Fruit fly (Drosophila melanogaster) whole organism, embryonic: ENCODE results near the gene HHEX.

Source experiments
- Antp ChIP-seq: fragments of 200-800 bp; sonication (Bioruptor generic); optimal IDR thresholded peaks from 3 replicates; lab custom pipeline; 2016; ENCODE audit warnings: missing biosample characterization, missing genetic modification characterization
- CG11560 ChIP-seq: fragments of 200-800 bp; sonication (Bioruptor generic); IDR thresholded peaks from 3 replicates; pipeline ENCODE4 v1.3.6; 2022; ENCODE audit warnings: missing biosample characterization, missing genetic modification characterization
- CG12155 ChIP-seq: fragments of 200-800 bp; sonication (Bioruptor generic); optimal IDR thresholded peaks from 3 replicates; lab custom pipeline; 2016; ENCODE audit warnings: missing biosample characterization, missing genetic modification characterization
- CG12219 ChIP-seq: fragments of 200-800 bp; sonication (Bioruptor generic); optimal IDR thresholded peaks from 3 replicates; lab custom pipeline; 2018; ENCODE audit warnings: missing biosample characterization, mild to moderate bottlenecking, missing genetic modification characterization
- CG15514 ChIP-seq: fragments of 200-800 bp; sonication (Bioruptor generic); optimal IDR thresholded peaks from 3 replicates; lab custom pipeline; 2017; ENCODE audit warnings: missing biosample characterization, missing genetic modification characterization, mild to moderate bottlenecking, moderate library complexity, missing genetic modification reagents
- CG17328 ChIP-seq: fragments of 200-800 bp; sonication (Bioruptor generic); IDR thresholded peaks from 2 replicates; pipeline ENCODE4 v1.3.6; 2022; ENCODE audit warnings: missing biosample characterization, missing genetic modification characterization
- CG18619 ChIP-seq: fragments of 200-800 bp; sonication (Bioruptor generic); optimal IDR thresholded peaks from 3 replicates; lab custom pipeline; 2017; ENCODE audit warnings: missing biosample characterization, mild to moderate bottlenecking, missing genetic modification characterization
- CG3065 ChIP-seq: fragments of 200-800 bp; sonication (Bioruptor generic); optimal IDR thresholded peaks from 2 replicates; lab custom pipeline; 2016; ENCODE audit warnings: missing biosample characterization, missing genetic modification characterization
- CG4328 ChIP-seq: fragments of 200-800 bp; sonication (Bioruptor generic); optimal IDR thresholded peaks from 3 replicates; lab custom pipeline; 2017; ENCODE audit warnings: missing biosample characterization, missing genetic modification reagents, missing genetic modification characterization
- CG4854 ChIP-seq: fragments of 200-800 bp; sonication (Bioruptor generic); optimal IDR thresholded peaks from 2 replicates; lab custom pipeline; 2016; ENCODE audit warnings: missing biosample characterization, missing genetic modification characterization, inconsistent platforms
- CG7745 ChIP-seq: fragments of 200-800 bp; sonication (Bioruptor generic); optimal IDR thresholded peaks from 2 replicates; lab custom pipeline; 2018; ENCODE audit warnings: missing biosample characterization, mild to moderate bottlenecking, missing genetic modification characterization, moderate library complexity
- CG9727 ChIP-seq: fragments of 200-800 bp; sonication (Bioruptor generic); optimal IDR thresholded peaks from 3 replicates; lab custom pipeline; 2017; ENCODE audit warnings: missing biosample characterization, mild to moderate bottlenecking, missing genetic modification characterization
- CG9817 ChIP-seq: fragments of 200-800 bp; sonication (Bioruptor generic); optimal IDR thresholded peaks from 2 replicates; lab custom pipeline; 2018; ENCODE audit warnings: missing biosample characterization, mild to moderate bottlenecking, missing genetic modification characterization, moderate library complexity
- E2f1 ChIP-seq: fragments of 200-800 bp; sonication (Bioruptor generic); IDR thresholded peaks from 2 replicates; pipeline ENCODE4 v1.3.6; 2022; ENCODE audit warnings: missing biosample characterization, missing genetic modification characterization
- E2f2 ChIP-seq: fragments of 200-800 bp; sonication (Bioruptor generic); IDR thresholded peaks from 2 replicates; pipeline ENCODE4 v1.3.6; 2022; ENCODE audit warnings: missing biosample characterization, missing genetic modification characterization
- Elba2 ChIP-seq: fragments of 200-800 bp; sonication (Bioruptor generic); optimal IDR thresholded peaks from 3 replicates; lab custom pipeline; 2016; ENCODE audit warnings: missing biosample characterization, missing genetic modification characterization
- Ets65A ChIP-seq: fragments of 200-800 bp; sonication (Bioruptor generic); peaks from one replicate; lab custom pipeline; 2016; ENCODE audit warnings: missing biosample characterization, missing genetic modification characterization
- GATAe ChIP-seq: fragments of 200-800 bp; sonication (Bioruptor generic); conservative IDR thresholded peaks from 2 replicates; pipeline ENCODE4 v1.3.6; 2022; ENCODE audit warnings: missing biosample characterization, missing genetic modification characterization
- HLH54F ChIP-seq: fragments of 200-800 bp; sonication (Bioruptor generic); optimal IDR thresholded peaks from 3 replicates; lab custom pipeline; 2016; ENCODE audit warnings: missing biosample characterization, missing genetic modification characterization
- HLHmδ ChIP-seq: fragments of 200-800 bp; sonication (Bioruptor generic); optimal IDR thresholded peaks from 2 replicates; lab custom pipeline; 2018; ENCODE audit warnings: missing biosample characterization, mild to moderate bottlenecking, missing genetic modification characterization, moderate library complexity
- Hey ChIP-seq: fragments of 200-800 bp; sonication (Bioruptor generic); optimal IDR thresholded peaks from 3 replicates; lab custom pipeline; 2018; ENCODE audit warnings: missing biosample characterization, mild to moderate bottlenecking, missing genetic modification characterization
- Hmr ChIP-seq: fragments of 200-800 bp; sonication (Bioruptor generic); optimal IDR thresholded peaks from 3 replicates; lab custom pipeline; 2017; ENCODE audit warnings: mild to moderate bottlenecking, missing biosample characterization, missing genetic modification reagents, missing genetic modification characterization
- Hr51 ChIP-seq, 2 experiments: fragments of 200-800 bp; sonication (Bioruptor generic); optimal IDR thresholded peaks; 2 replicates in 1 of 2; 3 replicates in 1 of 2; lab custom pipeline; 2016 to 2018; ENCODE audit warnings: missing biosample characterization in 2 of 2, missing genetic modification characterization in 2 of 2, mild to moderate bottlenecking in 1 of 2, moderate library complexity in 1 of 2
- NC2α ChIP-seq: fragments of 200-800 bp; sonication (Bioruptor generic); optimal IDR thresholded peaks from 2 replicates; lab custom pipeline; 2016; ENCODE audit warnings: missing biosample characterization, missing genetic modification characterization
- PHDP ChIP-seq: fragments of 200-800 bp; sonication (Bioruptor generic); optimal IDR thresholded peaks from 3 replicates; lab custom pipeline; 2018; ENCODE audit warnings: missing biosample characterization, mild to moderate bottlenecking, missing genetic modification characterization, moderate library complexity
- Tbp ChIP-seq: fragments of >200 bp; optimal IDR thresholded peaks from 2 replicates; lab custom pipeline; 2018; ENCODE audit warnings: missing biosample characterization, missing genetic modification characterization
- abd-A ChIP-seq: fragments of 200-800 bp; sonication (Bioruptor generic); optimal IDR thresholded peaks from 3 replicates; lab custom pipeline; 2019; ENCODE audit warnings: missing biosample characterization, mild to moderate bottlenecking, missing genetic modification characterization, moderate library complexity
- cato ChIP-seq: fragments of 200-800 bp; sonication (Bioruptor generic); optimal IDR thresholded peaks from 2 replicates; lab custom pipeline; 2016; ENCODE audit warnings: missing biosample characterization, missing genetic modification characterization, borderline replicate concordance
- crp ChIP-seq, 2 experiments: fragments of 200-800 bp; sonication (Bioruptor generic); optimal IDR thresholded peaks; 2 replicates in 1 of 2; 3 replicates in 1 of 2; lab custom pipeline; 2017; ENCODE audit warnings: missing biosample characterization in 2 of 2, missing genetic modification characterization in 2 of 2, mild to moderate bottlenecking in 1 of 2, moderate library complexity in 1 of 2
- dpn ChIP-seq, 2 experiments: fragments of 200-800 bp; sonication (Bioruptor generic); optimal IDR thresholded peaks; 3 replicates each; lab custom pipeline; 2016; ENCODE audit warnings: missing biosample characterization in 2 of 2, missing genetic modification characterization in 2 of 2
- grau ChIP-seq: fragments of 200-800 bp; optimal IDR thresholded peaks from 3 replicates; lab custom pipeline; 2019; ENCODE audit warnings: missing biosample characterization, mild to moderate bottlenecking, missing genetic modification characterization, moderate library complexity
- h ChIP-seq: fragments of >200 bp; optimal IDR thresholded peaks from 2 replicates; lab custom pipeline; 2017
- jumu ChIP-seq: fragments of 200-800 bp; sonication (Bioruptor generic); optimal IDR thresholded peaks from 3 replicates; lab custom pipeline; 2016; ENCODE audit warnings: missing biosample characterization, missing genetic modification characterization
- kni ChIP-seq: fragments of 200-800 bp; sonication (Bioruptor generic); optimal IDR thresholded peaks from 3 replicates; lab custom pipeline; 2017; ENCODE audit warnings: mild to moderate bottlenecking, missing biosample characterization, missing genetic modification reagents, missing genetic modification characterization
- lov ChIP-seq, 2 experiments: fragments of 200-800 bp in 1 of 2; fragments of >200 bp in 1 of 2; sonication (Bioruptor generic) in 1 of 2; IDR thresholded peaks in 1 of 2; optimal IDR thresholded peaks in 1 of 2; 2 replicates in 1 of 2; 3 replicates in 1 of 2; pipeline versions ENCODE4 v1.3.6 to Lab custom; 2017 to 2022; ENCODE audit warnings: missing biosample characterization in 1 of 2, missing genetic modification characterization in 1 of 2
- luna ChIP-seq: fragments of 200-800 bp; sonication (Bioruptor generic); optimal IDR thresholded peaks from 2 replicates; lab custom pipeline; 2016; ENCODE audit warnings: missing biosample characterization, missing genetic modification characterization
- nerfin-1 ChIP-seq: fragments of 200-800 bp; sonication (Bioruptor generic); optimal IDR thresholded peaks from 3 replicates; lab custom pipeline; 2019; ENCODE audit warnings: missing biosample characterization, mild to moderate bottlenecking, missing genetic modification characterization, moderate library complexity
- nom ChIP-seq: fragments of 200-800 bp; sonication (Bioruptor generic); optimal IDR thresholded peaks from 2 replicates; lab custom pipeline; 2017; ENCODE audit warnings: missing biosample characterization, missing genetic modification characterization, mild to moderate bottlenecking, moderate library complexity, missing genetic modification reagents
- oc ChIP-seq: fragments of 200-800 bp; sonication (Bioruptor generic); optimal IDR thresholded peaks from 2 replicates; lab custom pipeline; 2018; ENCODE audit warnings: missing biosample characterization, mild to moderate bottlenecking, missing genetic modification characterization, moderate library complexity
- otp ChIP-seq: fragments of 200-800 bp; sonication (Bioruptor generic); IDR thresholded peaks from 3 replicates; pipeline ENCODE4, ENCODE4 v1.3.6; 2022; ENCODE audit warnings: missing biosample characterization, missing genetic modification characterization
- peb ChIP-seq: fragments of 200-800 bp; sonication (Bioruptor generic); IDR thresholded peaks from 2 replicates; pipeline ENCODE4 v1.3.6; 2022; ENCODE audit warnings: missing biosample characterization, missing genetic modification characterization
- pfk ChIP-seq: fragments of 200-800 bp; sonication (Bioruptor generic); optimal IDR thresholded peaks from 2 replicates; lab custom pipeline; 2018; ENCODE audit warnings: missing biosample characterization, mild to moderate bottlenecking, missing genetic modification characterization, moderate library complexity
- run ChIP-seq: fragments of 200-800 bp; sonication (Bioruptor generic); optimal IDR thresholded peaks from 3 replicates; lab custom pipeline; 2018; ENCODE audit warnings: missing biosample characterization, mild to moderate bottlenecking, missing genetic modification characterization
- sc ChIP-seq, 3 experiments: fragments of >200 bp in 2 of 3; fragments of 200-800 bp in 1 of 3; sonication (Bioruptor generic) in 1 of 3; optimal IDR thresholded peaks; 2 replicates in 2 of 3; 3 replicates in 1 of 3; lab custom pipeline; 2017; ENCODE audit warnings: mild to moderate bottlenecking in 1 of 3, missing biosample characterization in 1 of 3, missing genetic modification characterization in 1 of 3, missing genetic modification reagents in 1 of 3
- sisA ChIP-seq: fragments of 200-800 bp; sonication (Bioruptor generic); IDR thresholded peaks from 2 replicates; pipeline ENCODE4 v1.3.6; 2022; ENCODE audit warnings: missing biosample characterization, missing genetic modification characterization
- tna ChIP-seq: fragments of 200-800 bp; sonication (Bioruptor generic); IDR thresholded peaks from 2 replicates; pipeline ENCODE4 v1.3.6; 2022; ENCODE audit warnings: missing biosample characterization, missing genetic modification characterization; ENCODE audit not compliant: partially characterized antibody
- unc-4 ChIP-seq: fragments of 200-800 bp; sonication (Bioruptor generic); IDR thresholded peaks from 2 replicates; pipeline ENCODE4 v1.3.6; 2022; ENCODE audit warnings: missing biosample characterization, missing genetic modification characterization; ENCODE audit not compliant: partially characterized antibody
- wdn ChIP-seq: fragments of 200-800 bp; sonication (Bioruptor generic); IDR thresholded peaks from 2 replicates; pipeline ENCODE4 v1.3.6; 2022; ENCODE audit warnings: missing biosample characterization, missing genetic modification characterization

The HHEX gene

DNA sequence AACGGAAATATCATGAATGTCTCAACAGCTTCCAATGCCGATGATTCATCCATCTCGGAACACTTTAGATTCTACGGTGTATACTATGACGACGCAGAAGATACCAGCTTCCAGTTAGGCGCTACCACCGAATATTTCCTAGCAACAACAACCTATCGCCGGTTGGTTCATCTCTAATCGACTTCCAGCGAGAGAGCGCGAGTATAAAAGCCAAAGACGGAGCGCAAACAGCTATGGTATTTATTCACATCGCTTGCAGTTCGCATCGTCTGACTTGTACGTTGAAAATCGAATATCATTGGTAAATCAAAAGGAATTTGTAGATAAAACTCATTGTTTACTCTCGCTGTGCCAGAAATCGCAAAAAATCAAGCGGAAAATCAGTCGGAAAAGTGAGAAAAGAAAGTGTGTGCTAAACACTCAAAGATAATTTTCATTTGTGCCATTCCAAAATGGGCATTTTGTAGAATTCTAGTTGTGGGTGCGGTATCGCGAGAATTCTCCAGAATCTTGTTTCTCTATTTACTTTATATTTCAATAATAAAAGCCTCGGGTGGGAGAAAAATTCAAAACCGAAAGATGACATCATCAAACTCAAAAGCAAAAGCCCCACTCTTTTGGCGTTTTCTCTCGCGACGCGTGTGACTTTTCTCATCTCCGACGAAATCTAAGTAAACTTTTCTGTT, 15.6 kb downstream of the HHEX start, which contains the start of gene AnxB9 (continued):
- peak; percentile 4 for TF ChIP-seq nerfin-1 (tag; lab: Kevin White, UChicago)
- TF ChIP-seq luna (GFP tag; lab: Kevin White, UChicago): no peak
- TF ChIP-seq unc-4 (GFP tag; lab: Robert Waterston, UW): no peak; the same call in 1 of the 2 replicates
- TF ChIP-seq CG12155 (GFP tag; lab: Kevin White, UChicago): peak; percentile 46
- TF ChIP-seq Ets65A (GFP tag; lab: Kevin White, UChicago): no peak
- TF ChIP-seq sisA (GFP tag; lab: Robert Waterston, UW): no peak
- no peak for TF ChIP-seq lov (optimal IDR thresholded peaks at IDR 0.05; lab: Kevin White, UChicago)
- 0 out of 3 replicates have a peak, but pooled peaks have one; percentile 28 for TF ChIP-seq lov (GFP tag; IDR thresholded peaks at IDR 0.05; lab: Robert Waterston, UW)
- TF ChIP-seq Hr51 (GFP tag; optimal IDR thresholded peaks at IDR 0.05; lab: Kevin White, UChicago): no peak
- peak; percentile 56 for TF ChIP-seq HLHmδ (GFP tag; lab: Kevin White, UChicago)
- peak; percentile 41 for TF ChIP-seq tna (GFP tag; lab: Robert Waterston, UW)
- no peak for TF ChIP-seq Elba2
- no peak for TF ChIP-seq jumu (GFP tag; lab: Kevin White, UChicago)
- peak; percentile 39; the same call in 1 of the 2 replicates for TF ChIP-seq E2f1 (GFP tag; lab: Robert Waterston, UW)
- TF ChIP-seq CG4854: peak; percentile 17
- TF ChIP-seq CG9817: no peak
- TF ChIP-seq nom (GFP tag; lab: Kevin White, UChicago): peak; percentile 81
- peak; percentile 22 for TF ChIP-seq CG4328 (GFP tag; lab: Kevin White, UChicago)
- peak; percentile 79 for TF ChIP-seq Tbp
- no peak for TF ChIP-seq HLH54F (GFP tag; lab: Kevin White, UChicago)
- no peak for TF ChIP-seq kni (GFP tag; lab: Kevin White, UChicago)
- no peak for TF ChIP-seq CG7745 (tag; lab: Kevin White, UChicago)
- no peak for TF ChIP-seq GATAe (GFP tag; lab: Robert Waterston, UW)
- no peak for TF ChIP-seq crp (GFP tag; optimal IDR thresholded peaks at IDR 0.05; lab: Kevin White, UChicago)
- no peak for TF ChIP-seq PHDP
- no peak for TF ChIP-seq CG3065 (GFP tag; lab: Kevin White, UChicago)
- TF ChIP-seq Antp (GFP tag; lab: Kevin White, UChicago): peak; percentile 21
- peak; percentile 15 for TF ChIP-seq abd-A (tag; lab: Kevin White, UChicago)
- 0 out of 3 replicates have a peak, but pooled peaks have one; percentile 38 for TF ChIP-seq otp (GFP tag; lab: Robert Waterston, UW)
- TF ChIP-seq CG15514 (GFP tag; lab: Kevin White, UChicago): peak; percentile 72
- TF ChIP-seq h (lab: Kevin White, UChicago): no peak
- TF ChIP-seq Hey: no peak
- no peak for TF ChIP-seq peb (GFP tag; lab: Robert Waterston, UW)
- no peak for TF ChIP-seq sc (optimal IDR thresholded peaks at IDR 0.05; lab: Kevin White, UChicago)
- TF ChIP-seq sc (GFP tag; optimal IDR thresholded peaks at IDR 0.05; lab: Kevin White, UChicago): no peak
- TF ChIP-seq run (tag; lab: Kevin White, UChicago): peak; percentile 47
- TF ChIP-seq CG11560: no peak
- no peak for TF ChIP-seq cato (GFP tag; lab: Kevin White, UChicago)
- peak; percentile 29; the same call in 1 of the 2 replicates for TF ChIP-seq CG17328 (GFP tag; lab: Robert Waterston, UW)
- peak; percentile 23 to 53 for TF ChIP-seq dpn (GFP tag; optimal IDR thresholded peaks at IDR 0.05; lab: Kevin White, UChicago)
- TF ChIP-seq oc: peak; percentile 13
- peak; percentile 30 for TF ChIP-seq Hmr (GFP tag; lab: Kevin White, UChicago)
- peak; percentile 6 for TF ChIP-seq CG18619 (GFP tag; lab: Kevin White, UChicago)
- no peak for TF ChIP-seq E2f2 (GFP tag; lab: Robert Waterston, UW)
- TF ChIP-seq NC2α (GFP tag; lab: Kevin White, UChicago): peak; percentile 51
- peak; percentile 17 for TF ChIP-seq pfk (GFP tag; lab: Kevin White, UChicago)
- TF ChIP-seq CG12219 (GFP tag; lab: Kevin White, UChicago): peak; percentile 28
- TF ChIP-seq wdn: no peak
- TF ChIP-seq CG9727 (GFP tag; lab: Kevin White, UChicago): no peak
- TF ChIP-seq grau (tag; lab: Kevin White, UChicago): no peak
